Worm (Caenorhabditis elegans): ENCODE data around the gene trk-1.

- no peak for TF ChIP-seq ceh-27 (GFP tag; optimal IDR thresholded peaks at IDR 0.05)
- no peak for TF ChIP-seq rpc-1 (optimal IDR thresholded peaks at IDR 0.05)
- TF ChIP-seq rpc-1 (tag; optimal IDR thresholded peaks at IDR 0.05), result no peak
- TF ChIP-seq nfya-2 (GFP tag; IDR thresholded peaks at IDR 0.05), result no peak
- TF ChIP-seq egl-18 (GFP tag; IDR thresholded peaks at IDR 0.05), result no peak
- no peak for TF ChIP-seq zfh-2 (GFP tag; conservative IDR thresholded peaks at IDR 0.05)
- TF ChIP-seq nfya-1 (tag; optimal IDR thresholded peaks at IDR 0.05; ENCODE audit: borderline replicate concordance, insufficient read depth), result no peak
- TF ChIP-seq pha-4 (tag; optimal IDR thresholded peaks at IDR 0.05), result no peak
- TF ChIP-seq C17E4.6 (GFP tag; IDR thresholded peaks at IDR 0.05), result no peak
- TF ChIP-seq lag-1 (GFP tag; IDR thresholded peaks at IDR 0.05), result no peak
Measured at ce11 chrX:8926865-8927264, 23.9 kb downstream of the trk-1 start.

Data from whole organism, young adult.